Worm (Caenorhabditis elegans) whole organism, L1 larva: Measurements from ENCODE around the gene fkh-8.

Experiments used
- C34B4.2 ChIP-seq: sonication (generic microtip); optimal IDR thresholded peaks from 2 replicates; lab custom pipeline; 2017; ENCODE audit warnings: mild to moderate bottlenecking, missing genetic modification characterization, missing compliant biosample characterization
- Y116A8C.19 ChIP-seq: sonication (generic microtip); optimal IDR thresholded peaks from 2 replicates; lab custom pipeline; 2016; ENCODE audit warnings: missing compliant biosample characterization, missing genetic modification characterization, borderline replicate concordance
- aha-1 ChIP-seq: fragments of 150-350 bp; optimal IDR thresholded peaks from 2 replicates; lab custom pipeline; 2014; ENCODE audit warnings: missing biosample characterization, missing genetic modification characterization
- alr-1 ChIP-seq: fragments of 200-800 bp; sonication (Bioruptor generic); optimal IDR thresholded peaks from 2 replicates; lab custom pipeline; 2018; ENCODE audit warnings: borderline replicate concordance, mild to moderate bottlenecking, missing genetic modification characterization, missing compliant biosample characterization
- ceh-63 ChIP-seq: fragments of 200-800 bp; sonication (Bioruptor generic); optimal IDR thresholded peaks from 2 replicates; lab custom pipeline; 2018; ENCODE audit warnings: mild to moderate bottlenecking, missing genetic modification characterization, missing compliant biosample characterization
- ceh-82 ChIP-seq, 3 experiments: fragments of 150-350 bp in 1 of 3; sonication (generic microtip) in 2 of 3; optimal IDR thresholded peaks; 2 replicates each; lab custom pipeline; 2014 to 2017; ENCODE audit warnings: missing biosample characterization in 3 of 3, missing genetic modification characterization in 3 of 3
- ces-1 ChIP-seq: fragments of 150-350 bp; optimal IDR thresholded peaks from 2 replicates; lab custom pipeline; 2014; ENCODE audit warnings: missing biosample characterization, missing genetic modification reagents, missing genetic modification characterization
- dpl-1 ChIP-seq, 3 experiments: fragments of 150-350 bp in 2 of 3; sonication (generic microtip) in 1 of 3; optimal IDR thresholded peaks; 2 replicates each; lab custom pipeline; 2014 to 2017; ENCODE audit warnings: missing biosample characterization in 3 of 3, missing genetic modification characterization in 3 of 3, missing genetic modification reagents in 3 of 3
- efl-1 ChIP-seq, 4 experiments: fragments of 150-350 bp; optimal IDR thresholded peaks in 3 of 4; peaks in 1 of 4; 1 replicate in 1 of 4; 2 replicates in 3 of 4; lab custom pipeline; 2014; ENCODE audit warnings: missing biosample characterization in 2 of 4, missing genetic modification characterization in 2 of 4, missing genetic modification reagents in 2 of 4
- efl-3 ChIP-seq: fragments of 200-800 bp; sonication (Bioruptor generic); optimal IDR thresholded peaks from 2 replicates; lab custom pipeline; 2018; ENCODE audit warnings: mild to moderate bottlenecking, missing genetic modification characterization, missing compliant biosample characterization
- egl-13 ChIP-seq: sonication (generic microtip); optimal IDR thresholded peaks from 2 replicates; lab custom pipeline; 2016; ENCODE audit warnings: missing genotype, missing genetic modification reagents, missing genetic modification characterization, missing compliant biosample characterization
- fkh-10 ChIP-seq: sonication (generic microtip); optimal IDR thresholded peaks from 2 replicates; lab custom pipeline; 2017; ENCODE audit warnings: missing biosample characterization, missing genetic modification reagents, missing genetic modification characterization
- fkh-8 ChIP-seq: sonication (generic microtip); optimal IDR thresholded peaks from 2 replicates; lab custom pipeline; 2016; ENCODE audit warnings: mild to moderate bottlenecking, missing genetic modification characterization, missing compliant biosample characterization
- hlh-4 ChIP-seq: sonication (generic microtip); optimal IDR thresholded peaks from 2 replicates; lab custom pipeline; 2016; ENCODE audit warnings: mild to moderate bottlenecking, missing genetic modification characterization, missing compliant biosample characterization
- jun-1 ChIP-seq: fragments of 150-350 bp; optimal IDR thresholded peaks from 2 replicates; lab custom pipeline; 2014; ENCODE audit warnings: missing biosample characterization, missing genetic modification reagents, missing genetic modification characterization
- lin-14 ChIP-seq: fragments of 200-800 bp; sonication (Bioruptor generic); optimal IDR thresholded peaks from 2 replicates; lab custom pipeline; 2018; ENCODE audit warnings: mild to moderate bottlenecking, missing genetic modification characterization, moderate library complexity, missing compliant biosample characterization
- nhr-20 ChIP-seq: sonication (generic microtip); optimal IDR thresholded peaks from 2 replicates; lab custom pipeline; 2016; ENCODE audit warnings: mild to moderate bottlenecking, missing genetic modification characterization, missing compliant biosample characterization
- nhr-47 ChIP-seq: sonication (generic microtip); optimal IDR thresholded peaks from 2 replicates; lab custom pipeline; 2016; ENCODE audit warnings: mild to moderate bottlenecking, missing genetic modification characterization, moderate library complexity, missing compliant biosample characterization
- nhr-71 ChIP-seq: sonication (generic microtip); optimal IDR thresholded peaks from 2 replicates; lab custom pipeline; 2016; ENCODE audit warnings: mild to moderate bottlenecking, missing genetic modification characterization, moderate library complexity, missing compliant biosample characterization
- rnt-1 ChIP-seq: sonication (generic microtip); optimal IDR thresholded peaks from 2 replicates; lab custom pipeline; 2016; ENCODE audit warnings: mild to moderate bottlenecking, missing genetic modification characterization, moderate library complexity, missing compliant biosample characterization
- swsn-7 ChIP-seq: sonication (generic microtip); optimal IDR thresholded peaks from 2 replicates; lab custom pipeline; 2016; ENCODE audit warnings: missing genetic modification characterization, missing compliant biosample characterization
- unc-130 ChIP-seq: fragments of 150-350 bp; optimal IDR thresholded peaks from 2 replicates; lab custom pipeline; 2017; ENCODE audit warnings: missing biosample characterization, missing genetic modification characterization, inconsistent platforms
- unc-30 ChIP-seq: sonication (generic microtip); optimal IDR thresholded peaks from 2 replicates; lab custom pipeline; 2017; ENCODE audit warnings: missing biosample characterization, missing genetic modification characterization
- unc-62 ChIP-seq: fragments of 150-350 bp; optimal IDR thresholded peaks from 2 replicates; lab custom pipeline; 2014; ENCODE audit warnings: missing biosample characterization, missing genetic modification reagents, missing genetic modification characterization
- xbp-1 ChIP-seq: sonication (generic microtip); optimal IDR thresholded peaks from 2 replicates; lab custom pipeline; 2016; ENCODE audit warnings: missing genetic modification characterization, missing compliant biosample characterization
- ztf-11 ChIP-seq, 2 experiments: sonication (generic microtip); optimal IDR thresholded peaks; 2 replicates each; lab custom pipeline; 2016 to 2017; ENCODE audit warnings: missing genetic modification characterization in 2 of 2, missing biosample characterization in 1 of 2, missing compliant biosample characterization in 1 of 2

fkh-8 gene

ce11 chrII:6148369-6148768, 42.8 kb downstream of the fkh-8 start:
- peak; percentile 81 for TF ChIP-seq lin-14
- no peak for TF ChIP-seq Y116A8C.19 (tag; lab: Kevin White, UChicago)
- peak; percentile 89 for TF ChIP-seq fkh-10
- TF ChIP-seq alr-1 (tag; lab: Kevin White, UChicago), result no peak
- TF ChIP-seq dpl-1 (GFP tag; optimal IDR thresholded peaks at IDR 0.05; lab: Kevin White, UChicago), result no peak
- TF ChIP-seq nhr-71 (tag; lab: Kevin White, UChicago), result peak; percentile 23
- no peak for TF ChIP-seq swsn-7 (tag; lab: Kevin White, UChicago)
- TF ChIP-seq hlh-4 (tag; lab: Kevin White, UChicago), result no peak
- no peak for TF ChIP-seq jun-1 (tag; lab: Kevin White, UChicago)
- TF ChIP-seq nhr-47 (tag; lab: Kevin White, UChicago), result peak; percentile 25
- TF ChIP-seq xbp-1, result no peak
- TF ChIP-seq ces-1 (GFP tag; lab: Kevin White, UChicago), result peak; percentile 61
- TF ChIP-seq efl-1 (optimal IDR thresholded peaks at IDR 0.05; lab: Kevin White, UChicago), result no peak
- peak in 1 of 2 experiments; percentile 43 for TF ChIP-seq efl-1 (GFP tag; optimal IDR thresholded peaks at IDR 0.05 in 1 of 2; lab: Kevin White, UChicago)

ce11 chrII:6147131-6147530, 44.1 kb downstream of the fkh-8 start:
- no peak for TF ChIP-seq unc-62 (GFP tag; lab: Kevin White, UChicago)
- no peak for TF ChIP-seq C34B4.2 (tag; lab: Kevin White, UChicago)
- TF ChIP-seq ceh-63 (GFP tag; lab: Kevin White, UChicago), result no peak
- no peak for TF ChIP-seq ztf-11 (tag; optimal IDR thresholded peaks at IDR 0.05; lab: Kevin White, UChicago)
- TF ChIP-seq unc-30 (tag; lab: Kevin White, UChicago), result no peak
- TF ChIP-seq dpl-1 (GFP tag; optimal IDR thresholded peaks at IDR 0.05; lab: Kevin White, UChicago), result no peak
- no peak for TF ChIP-seq egl-13 (tag; lab: Kevin White, UChicago)
- no peak for TF ChIP-seq nhr-20 (tag; lab: Kevin White, UChicago)
- no peak for TF ChIP-seq efl-3 (GFP tag; lab: Kevin White, UChicago)
- TF ChIP-seq unc-130 (tag; lab: Kevin White, UChicago), result no peak
- no peak for TF ChIP-seq aha-1

- peak; percentile 52 for TF ChIP-seq lin-14
- TF ChIP-seq rnt-1, result peak; percentile 16
- TF ChIP-seq fkh-10, result peak; percentile 62
- no peak for TF ChIP-seq ceh-82 (tag; optimal IDR thresholded peaks at IDR 0.05; lab: Kevin White, UChicago)
- no peak for TF ChIP-seq fkh-8 (tag; lab: Kevin White, UChicago)
These were observed 48.7 kb downstream of the fkh-8 start for ce11 chrII:6142539-6142938.
